Worm (Caenorhabditis elegans) whole organism, early embryonic: Measurements from ENCODE around the gene pud-4.
"Not testable (repeated sequence)": the region's sequence is repeated elsewhere in the genome, so short reads cannot be mapped to it uniquely, and the experiment has no call there.

Experiments
- ama-1 ChIP-seq: fragments of 150-350 bp; optimal IDR thresholded peaks from 2 replicates; lab custom pipeline; 2014
- ceh-13 ChIP-seq: fragments of 200-800 bp; sonication (Bioruptor generic); optimal IDR thresholded peaks from 2 replicates; lab custom pipeline; 2018; ENCODE audit warnings: mild to moderate bottlenecking, missing genetic modification characterization, missing compliant biosample characterization
- sea-1 ChIP-seq: fragments of 200-800 bp; sonication (Bioruptor generic); conservative IDR thresholded peaks from 2 replicates; pipeline ENCODE4 v1.3.6; 2022; ENCODE audit warnings: missing genetic modification characterization, missing compliant biosample characterization
- tbx-11 ChIP-seq: fragments of 200-800 bp; sonication (Bioruptor generic); IDR thresholded peaks from 2 replicates; pipeline ENCODE4 v1.3.6; 2022; ENCODE audit warnings: missing genetic modification characterization, missing compliant biosample characterization
- tbx-37 ChIP-seq: fragments of 200-800 bp; sonication (Bioruptor generic); conservative IDR thresholded peaks from 2 replicates; pipeline ENCODE4 v1.3.6; 2022; ENCODE audit warnings: missing genetic modification reagents, missing genetic modification characterization, missing compliant biosample characterization
- tra-4 ChIP-seq: sonication (generic microtip); optimal IDR thresholded peaks from 2 replicates; lab custom pipeline; 2017; ENCODE audit warnings: missing genetic modification characterization, missing compliant biosample characterization

DNA sequence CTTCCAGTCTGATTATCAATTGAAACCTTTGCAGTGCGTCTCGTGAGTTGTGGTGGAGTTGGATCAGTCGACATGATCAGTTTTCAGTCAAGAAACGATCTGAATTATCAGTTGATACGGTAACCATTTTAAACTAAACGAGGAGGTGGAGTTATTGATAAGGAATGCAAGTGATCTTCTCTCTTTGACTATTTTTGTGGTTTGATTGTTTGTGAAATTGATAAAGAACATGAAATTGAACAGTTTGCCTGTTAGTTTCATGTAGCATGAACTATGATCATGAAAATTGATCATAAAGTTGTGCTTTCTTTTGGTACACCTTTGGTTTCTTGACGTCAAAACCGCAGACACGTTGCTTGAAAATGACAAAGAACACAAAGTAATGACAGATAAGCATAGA lies 4.0 kb upstream of the pud-4 start, which contains the start of gene pud-1.2:
- TF ChIP-seq ama-1 (lab: Kevin White, UChicago); tra-4 (tag; lab: Kevin White, UChicago); tbx-11 (GFP tag; lab: Robert Waterston, UW); ceh-13; sea-1 (GFP tag; lab: Robert Waterston, UW); tbx-37 (GFP tag; lab: Robert Waterston, UW): not testable (repeated sequence)
